Fruit fly (Drosophila melanogaster): ENCODE measurements around the gene CG1907.
A peak's percentile ranks its signal among the peaks of the same experiment; 100 is the strongest.

The CG1907 gene

dm6 chr3R:29617197-29617596, 1.7 kb upstream of the CG1907 start (continued):
- TF ChIP-seq Gug (GFP tag; IDR thresholded peaks at IDR 0.05) = no peak
- TF ChIP-seq CG34406 (GFP tag; optimal IDR thresholded peaks at IDR 0.05) = peak; percentile 28
- peak; percentile 63 for TF ChIP-seq CG10631 (GFP tag; optimal IDR thresholded peaks at IDR 0.05)
- TF ChIP-seq CG8119 (GFP tag; IDR thresholded peaks at IDR 0.05) = peak; percentile 51; the same call in 1 of the 3 replicates
- peak; percentile 48 for TF ChIP-seq acj6 (GFP tag; optimal IDR thresholded peaks at IDR 0.05)
- no peak for TF ChIP-seq Sox15 (GFP tag; optimal IDR thresholded peaks at IDR 0.05)
- TF ChIP-seq CG3919 (GFP tag; optimal IDR thresholded peaks at IDR 0.05) = peak; percentile 41
- TF ChIP-seq dac (GFP tag; optimal IDR thresholded peaks at IDR 0.05) = no peak
- TF ChIP-seq CG4318 (GFP tag; optimal IDR thresholded peaks at IDR 0.05) = no peak
- peak; percentile 9 for TF ChIP-seq CG7368 (GFP tag; optimal IDR thresholded peaks at IDR 0.05)
- TF ChIP-seq CG11902 (GFP tag; optimal IDR thresholded peaks at IDR 0.05) = no peak
- TF ChIP-seq CG6792 (GFP tag; optimal IDR thresholded peaks at IDR 0.05) = peak; percentile 51
- TF ChIP-seq pdm3 (GFP tag; optimal IDR thresholded peaks at IDR 0.05) = peak; percentile 53
- TF ChIP-seq CG11762 (GFP tag; optimal IDR thresholded peaks at IDR 0.05; ENCODE audit: insufficient read depth) = no peak
- peak; percentile 76 for TF ChIP-seq CG6163 (GFP tag; IDR thresholded peaks at IDR 0.05)
- no peak for TF ChIP-seq Eip93F (GFP tag; optimal IDR thresholded peaks at IDR 0.05)
- peak; percentile 32 for TF ChIP-seq CG8319 (GFP tag; optimal IDR thresholded peaks at IDR 0.05)
- TF ChIP-seq OdsH (GFP tag; optimal IDR thresholded peaks at IDR 0.05) = peak; percentile 57
- peak; percentile 48 for TF ChIP-seq esn (GFP tag; optimal IDR thresholded peaks at IDR 0.05)
- TF ChIP-seq Blimp-1 (GFP tag; optimal IDR thresholded peaks at IDR 0.05) = no peak
- peak; percentile 86 for TF ChIP-seq Eip78C (GFP tag)
- TF ChIP-seq Eip75B (GFP tag; optimal IDR thresholded peaks at IDR 0.05) = peak; percentile 37
- TF ChIP-seq fd59A (GFP tag; optimal IDR thresholded peaks at IDR 0.05) = peak; percentile 27
- TF ChIP-seq CG31627 (GFP tag; optimal IDR thresholded peaks at IDR 0.05) = peak; percentile 20
- TF ChIP-seq spab (GFP tag; optimal IDR thresholded peaks at IDR 0.05) = no peak
- no peak for TF ChIP-seq CG6808 (GFP tag; optimal IDR thresholded peaks at IDR 0.05)
- no peak for TF ChIP-seq CG16779 (tag; optimal IDR thresholded peaks at IDR 0.05)
- no peak for TF ChIP-seq CG6276 (GFP tag; optimal IDR thresholded peaks at IDR 0.05)
- peak; percentile 33 for TF ChIP-seq lz (GFP tag; optimal IDR thresholded peaks at IDR 0.05)
- TF ChIP-seq ss (GFP tag; optimal IDR thresholded peaks at IDR 0.05) = no peak
- no peak for TF ChIP-seq Lpt (GFP tag; optimal IDR thresholded peaks at IDR 0.05)
- TF ChIP-seq CG8632 (GFP tag; optimal IDR thresholded peaks at IDR 0.05) = peak; percentile 31
- peak; percentile 34 for TF ChIP-seq Hr39 (GFP tag; optimal IDR thresholded peaks at IDR 0.05)
- TF ChIP-seq eg (GFP tag; IDR thresholded peaks at IDR 0.05) = peak; percentile 69
- peak; percentile 38 for TF ChIP-seq CG32006 (GFP tag; optimal IDR thresholded peaks at IDR 0.05)
- no peak for TF ChIP-seq CG6854 (GFP tag; optimal IDR thresholded peaks at IDR 0.05)
- TF ChIP-seq topi (GFP tag; optimal IDR thresholded peaks at IDR 0.05) = peak; percentile 23
- no peak for TF ChIP-seq svp (GFP tag)

dm6 chr3R:29617709-29618212, 1.1 kb upstream of the CG1907 start:
- no peak for TF ChIP-seq Sox15 (GFP tag; optimal IDR thresholded peaks at IDR 0.05)
- no peak for TF ChIP-seq Ets96B (tag; optimal IDR thresholded peaks at IDR 0.05)
- TF ChIP-seq svp (GFP tag) = peak; percentile 96
- no peak for TF ChIP-seq achi (GFP tag; optimal IDR thresholded peaks at IDR 0.05)
- TF ChIP-seq Eip93F (GFP tag; optimal IDR thresholded peaks at IDR 0.05) = no peak
